Worm (Caenorhabditis elegans): ENCODE results near the gene Y62H9A.11.

ce11 chrX:11946788-11947463 lies 39.8 kb upstream of the Y62H9A.11 start, which contains the start of gene nfya-1:
- TF ChIP-seq flt-1 (GFP tag; IDR thresholded peaks at IDR 0.05) (no peak), klf-2 (GFP tag; conservative IDR thresholded peaks at IDR 0.05) (no peak), med-1 (GFP tag; optimal IDR thresholded peaks at IDR 0.05; ENCODE audit: insufficient read depth) (no peak), ref-1 (GFP tag; conservative IDR thresholded peaks at IDR 0.05) (no peak), ztf-23 (GFP tag; IDR thresholded peaks at IDR 0.05) (no peak), ztf-29 (GFP tag; IDR thresholded peaks at IDR 0.05) (no peak), T22C8.4 (GFP tag; IDR thresholded peaks at IDR 0.05) (peak; percentile 78), cog-1 (tag; optimal IDR thresholded peaks at IDR 0.05) (peak; percentile 32), tab-1 (GFP tag; IDR thresholded peaks at IDR 0.05) (no peak)
